Fruit fly (Drosophila melanogaster) whole organism, wandering third instar larva: ENCODE data around the gene CG13738.

Source experiments
- CG32264 ChIP-seq: fragments of 200-800 bp; sonication (Bioruptor generic); optimal IDR thresholded peaks from 2 replicates; lab custom pipeline; 2016; ENCODE audit warnings: missing biosample characterization, missing genetic modification characterization
- Hr78 ChIP-seq: fragments of >200 bp; optimal IDR thresholded peaks from 2 replicates; lab custom pipeline; 2017; ENCODE audit warnings: missing biosample characterization, missing genetic modification characterization
- Rel ChIP-seq, 2 experiments: fragments of 200-800 bp; sonication (Bioruptor generic) in 1 of 2; optimal IDR thresholded peaks; 2 replicates in 1 of 2; 3 replicates in 1 of 2; lab custom pipeline; 2016 to 2019; ENCODE audit warnings: mild to moderate bottlenecking in 2 of 2, missing biosample characterization in 2 of 2, missing genetic modification characterization in 2 of 2, moderate library complexity in 1 of 2
- br ChIP-seq: fragments of 200-800 bp; sonication (Bioruptor generic); optimal IDR thresholded peaks from 2 replicates; lab custom pipeline; 2016; ENCODE audit warnings: missing biosample characterization, missing genetic modification characterization
- brk ChIP-seq: fragments of 200-800 bp; sonication (Bioruptor generic); optimal IDR thresholded peaks from 2 replicates; lab custom pipeline; 2016; ENCODE audit warnings: missing biosample characterization, mild to moderate bottlenecking, missing genetic modification characterization
- foxo ChIP-seq, 2 experiments: fragments of 200-800 bp; sonication (Bioruptor generic); optimal IDR thresholded peaks; 2 replicates in 1 of 2; 3 replicates in 1 of 2; lab custom pipeline; 2016 to 2017; ENCODE audit warnings: missing biosample characterization in 2 of 2, missing genetic modification characterization in 2 of 2
- pan ChIP-seq: fragments of >200 bp; optimal IDR thresholded peaks from 2 replicates; lab custom pipeline; 2017
- psq ChIP-seq: fragments of 200-800 bp; sonication (Bioruptor generic); optimal IDR thresholded peaks from 3 replicates; lab custom pipeline; 2017; ENCODE audit warnings: missing biosample characterization, mild to moderate bottlenecking, missing genetic modification characterization, moderate library complexity
- tai ChIP-seq: sonication (Bioruptor generic); optimal IDR thresholded peaks from 2 replicates; lab custom pipeline; 2016; ENCODE audit warnings: missing biosample characterization, missing genetic modification characterization
- usp ChIP-seq: fragments of >200 bp; optimal IDR thresholded peaks from 2 replicates; lab custom pipeline; 2017; ENCODE audit warnings: missing biosample characterization, missing genetic modification characterization

DNA sequence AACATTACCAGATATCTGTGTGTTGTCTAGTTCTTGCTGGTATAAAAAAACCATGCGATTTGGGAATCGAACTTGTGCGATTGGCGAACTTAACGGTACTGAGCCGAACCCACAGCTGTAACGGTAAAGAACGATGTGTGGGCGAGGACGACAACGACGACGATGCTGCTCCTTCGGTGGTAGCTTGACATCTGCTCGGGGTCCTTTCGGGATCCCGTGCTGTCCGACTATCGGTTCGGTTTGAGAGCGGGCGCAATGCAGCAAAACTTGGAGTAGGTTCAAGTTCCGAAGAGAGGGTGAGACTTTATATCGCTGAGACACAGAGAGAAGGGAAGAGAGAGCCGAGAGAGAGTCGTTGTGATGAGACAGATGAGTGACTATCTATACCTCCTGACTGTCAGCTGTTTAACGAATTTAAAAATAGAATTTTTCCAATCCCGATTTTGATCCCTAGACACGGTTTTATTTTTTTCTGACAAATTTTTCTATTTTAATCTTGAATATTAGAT is 20.0 kb upstream of the CG13738 start, which contains the start of gene CG17364:
- TF ChIP-seq psq (GFP tag; lab: Kevin White, UChicago), result no peak
- no peak for TF ChIP-seq brk (GFP tag; lab: Kevin White, UChicago)
- TF ChIP-seq pan (lab: Kevin White, UChicago), result no peak
- no peak for TF ChIP-seq Rel (GFP tag; optimal IDR thresholded peaks at IDR 0.05; lab: Kevin White, UChicago)
- TF ChIP-seq Rel (tag; optimal IDR thresholded peaks at IDR 0.05; lab: Kevin White, UChicago), result no peak
- no peak for TF ChIP-seq foxo (GFP tag; optimal IDR thresholded peaks at IDR 0.05; lab: Kevin White, UChicago)
- no peak for TF ChIP-seq CG32264 (GFP tag; lab: Kevin White, UChicago)
- no peak for TF ChIP-seq br (GFP tag; lab: Kevin White, UChicago)
- no peak for TF ChIP-seq Hr78 (GFP tag; lab: Kevin White, UChicago)
- no peak for TF ChIP-seq tai (GFP tag; lab: Kevin White, UChicago)
- TF ChIP-seq usp, result no peak
